Worm (Caenorhabditis elegans): Measurements from ENCODE around the gene ufl-1.

ufl-1 gene

DNA sequence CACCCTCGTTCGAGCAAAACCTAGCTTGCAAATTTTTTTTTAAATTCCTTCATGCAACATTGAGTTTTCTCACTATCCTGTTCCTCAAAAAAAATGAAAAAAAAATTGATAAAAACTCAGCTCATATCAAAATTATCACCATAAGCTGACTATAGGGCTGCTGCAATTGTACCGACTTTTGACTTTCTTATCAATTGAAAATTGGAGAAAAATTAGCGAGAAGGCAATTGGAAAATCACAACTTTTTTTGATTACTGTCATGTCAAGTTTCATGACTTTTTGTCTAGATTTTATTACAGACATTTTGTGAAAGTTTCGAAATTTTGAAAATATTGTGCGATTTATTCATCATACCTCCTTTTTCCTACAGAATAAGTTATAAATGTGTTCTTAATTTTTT is 10.8 kb downstream of the ufl-1 start:
- TF ChIP-seq hlh-6 (tag; optimal IDR thresholded peaks at IDR 0.05) (no peak), F13H6.1 (tag; optimal IDR thresholded peaks at IDR 0.05) (no peak), tbx-7 (tag; optimal IDR thresholded peaks at IDR 0.05) (no peak), ceh-48 (tag; optimal IDR thresholded peaks at IDR 0.05) (no peak), sox-2 (GFP tag; IDR thresholded peaks at IDR 0.05) (no peak), ceh-19 (GFP tag; optimal IDR thresholded peaks at IDR 0.05) (no peak), ceh-34 (tag; optimal IDR thresholded peaks at IDR 0.05) (no peak), npax-4 (tag; optimal IDR thresholded peaks at IDR 0.05) (no peak)

ce11 chrIV:7024829-7025228 is 11.8 kb downstream of the ufl-1 start:
- no peak for TF ChIP-seq ceh-14 (tag; optimal IDR thresholded peaks at IDR 0.05)
- no peak for TF ChIP-seq sox-2 (GFP tag; IDR thresholded peaks at IDR 0.05)
- no peak for TF ChIP-seq ttx-3 (tag; optimal IDR thresholded peaks at IDR 0.05)
- no peak for TF ChIP-seq pha-2 (tag; optimal IDR thresholded peaks at IDR 0.05)
- TF ChIP-seq hlh-15 (tag; optimal IDR thresholded peaks at IDR 0.05): no peak
- no peak for TF ChIP-seq F13H6.1 (tag; optimal IDR thresholded peaks at IDR 0.05)

DNA sequence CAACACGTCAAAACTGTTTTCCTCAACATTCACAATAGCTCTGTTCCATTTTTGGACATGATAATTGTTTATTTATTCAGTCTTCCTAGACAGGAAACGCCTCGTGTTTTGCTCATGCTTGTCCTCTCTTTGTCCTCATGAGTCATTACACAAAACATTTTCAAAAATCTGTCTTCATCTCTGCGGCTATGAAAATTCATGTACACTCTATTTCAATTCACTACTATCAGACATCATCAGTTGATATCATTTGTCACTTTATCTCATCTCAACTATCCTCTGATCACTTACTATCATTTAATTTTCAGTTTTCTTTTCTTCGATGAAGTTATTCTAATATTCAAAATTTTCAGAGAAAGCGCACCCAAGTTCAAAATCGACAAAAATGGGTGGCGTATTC is 12.8 kb downstream of the ufl-1 start, which contains the start of gene adah-1:
Gene adah-1 (plus strand): TSS at position 354 of the 400 bp plus-strand sequence.
- TF ChIP-seq C38D4.7 (GFP tag; optimal IDR thresholded peaks at IDR 0.05) (no peak), ceh-18 (tag; optimal IDR thresholded peaks at IDR 0.05) (peak; percentile 5), unc-55 (GFP tag; optimal IDR thresholded peaks at IDR 0.05) (peak; percentile 85)

ce11 chrIV:7023004-7023403 is 13.7 kb downstream of the ufl-1 start:
- TF ChIP-seq nfya-1 (tag; optimal IDR thresholded peaks at IDR 0.05) (peak; percentile 64), fax-1 (tag; optimal IDR thresholded peaks at IDR 0.05) (no peak), hlh-15 (tag; optimal IDR thresholded peaks at IDR 0.05) (no peak), pha-2 (tag; optimal IDR thresholded peaks at IDR 0.05) (peak; percentile 63), ceh-19 (GFP tag; optimal IDR thresholded peaks at IDR 0.05) (no peak), pax-1 (tag; optimal IDR thresholded peaks at IDR 0.05) (no peak), C08G9.2 (tag; optimal IDR thresholded peaks at IDR 0.05) (no peak), ceh-22 (tag; optimal IDR thresholded peaks at IDR 0.05) (no peak), fkh-10 (GFP tag; optimal IDR thresholded peaks at IDR 0.05) (no peak), hlh-8 (tag; optimal IDR thresholded peaks at IDR 0.05) (peak; percentile 20), ceh-2 (tag; optimal IDR thresholded peaks at IDR 0.05) (peak; percentile 4), elt-2 (tag; optimal IDR thresholded peaks at IDR 0.05) (peak; percentile 7), ets-4 (tag; optimal IDR thresholded peaks at IDR 0.05) (no peak), fkh-6 (tag; optimal IDR thresholded peaks at IDR 0.05) (no peak), hlh-30 (tag; optimal IDR thresholded peaks at IDR 0.05; ENCODE audit: insufficient read depth) (peak; percentile 94), che-1 (tag; optimal IDR thresholded peaks at IDR 0.05) (no peak), unc-42 (tag; optimal IDR thresholded peaks at IDR 0.05) (peak; percentile 19), tbx-7 (tag; optimal IDR thresholded peaks at IDR 0.05) (no peak), sox-4 (tag; optimal IDR thresholded peaks at IDR 0.05) (no peak), pat-9 (tag; optimal IDR thresholded peaks at IDR 0.05) (no peak), unc-55 (GFP tag; optimal IDR thresholded peaks at IDR 0.05) (peak; percentile 7), ceh-34 (tag; optimal IDR thresholded peaks at IDR 0.05) (peak; percentile 35), K09A11.1 (tag; optimal IDR thresholded peaks at IDR 0.05; ENCODE audit: insufficient read depth) (no peak), ama-1 (optimal IDR thresholded peaks at IDR 0.05) (no peak), ztf-16 (tag; optimal IDR thresholded peaks at IDR 0.05) (no peak), gmeb-2 (tag; optimal IDR thresholded peaks at IDR 0.05) (no peak), ceh-31 (tag; optimal IDR thresholded peaks at IDR 0.05) (peak; percentile 53)

- TF ChIP-seq dmd-4 (tag; optimal IDR thresholded peaks at IDR 0.05; ENCODE audit: borderline replicate concordance) (no peak), T23F11.4 (GFP tag; optimal IDR thresholded peaks at IDR 0.05) (no peak), fkh-10 (GFP tag; optimal IDR thresholded peaks at IDR 0.05) (no peak), hlh-6 (tag; optimal IDR thresholded peaks at IDR 0.05) (no peak), hlh-30 (tag; optimal IDR thresholded peaks at IDR 0.05; ENCODE audit: insufficient read depth) (no peak), ref-2 (tag; optimal IDR thresholded peaks at IDR 0.05) (no peak)
Observed at ce11 chrIV:7022227-7022626, 14.4 kb downstream of the ufl-1 start.

All from whole organism, late embryonic.